Fruit fly (Drosophila melanogaster) S2 (cell line): ENCODE measurements around the gene Ptpmeg2.

Experiments
- CG8478 ChIP-seq: fragments of >200 bp; optimal IDR thresholded peaks from 2 replicates; lab custom pipeline; 2018
- CTCF ChIP-seq, 2 experiments: fragments of >200 bp; optimal IDR thresholded peaks; 2 replicates each; lab custom pipeline; 2018

Ptpmeg2 gene

dm6 chrX:9641184-9641772 lies 17.7 kb downstream of the Ptpmeg2 start:
- TF ChIP-seq CTCF (optimal IDR thresholded peaks at IDR 0.05; lab: Kevin White, UChicago) (no peak), CG8478 (lab: Kevin White, UChicago) (no peak)

DNA sequence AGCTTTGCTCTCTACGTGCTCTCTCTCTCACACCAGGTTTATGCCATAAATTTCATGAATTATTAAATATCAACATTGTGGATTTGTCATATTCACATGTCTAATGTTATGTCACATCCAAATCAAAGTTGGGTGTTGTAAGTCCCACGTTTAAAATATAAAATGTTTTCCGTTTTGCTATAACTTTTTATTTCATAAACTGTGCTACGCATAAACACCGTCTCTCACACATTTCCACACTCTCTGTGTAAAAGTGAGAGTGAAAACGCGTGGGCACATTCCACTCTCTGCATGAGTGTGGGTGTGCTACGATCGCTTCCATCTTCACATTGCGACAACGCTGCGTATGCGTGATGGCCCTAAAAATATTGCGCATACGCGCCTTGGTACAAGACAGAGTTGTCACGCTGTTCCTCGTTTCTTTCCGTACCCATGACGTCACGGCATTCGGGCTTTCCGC lies 18.2 kb downstream of the Ptpmeg2 start:
- TF ChIP-seq CTCF (optimal IDR thresholded peaks at IDR 0.05; lab: Kevin White, UChicago): no peak
- no peak for TF ChIP-seq CG8478 (lab: Kevin White, UChicago)

DNA sequence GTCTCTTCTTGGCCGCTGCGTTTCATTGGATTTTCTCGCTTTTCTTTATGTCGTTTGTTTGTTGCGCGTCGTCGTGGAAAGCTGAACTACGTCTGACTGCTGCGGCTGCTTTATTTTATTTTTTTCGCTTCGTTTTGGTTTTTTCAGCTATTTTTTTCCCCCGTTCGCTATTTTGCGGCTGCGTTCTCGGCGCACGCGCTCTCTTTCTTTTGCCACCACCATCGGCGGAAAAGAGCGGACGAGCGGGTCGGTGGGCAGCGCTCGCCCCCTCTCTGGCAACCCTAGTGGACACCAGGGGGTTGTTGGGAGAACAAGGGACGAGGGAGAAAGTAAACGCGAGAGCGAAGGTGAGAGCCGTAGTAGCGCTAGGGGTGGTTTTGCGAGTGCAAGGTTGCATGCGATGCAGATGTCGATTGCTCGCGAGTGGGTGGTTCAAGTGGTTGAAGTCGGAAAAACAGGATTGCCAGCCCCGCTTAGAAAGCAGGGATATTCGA lies 20.0 kb downstream of the Ptpmeg2 start:
- no peak for TF ChIP-seq CTCF (optimal IDR thresholded peaks at IDR 0.05; lab: Kevin White, UChicago)
- TF ChIP-seq CG8478 (lab: Kevin White, UChicago): no peak

- TF ChIP-seq CG8478 (lab: Kevin White, UChicago): no peak
- no peak for TF ChIP-seq CTCF (optimal IDR thresholded peaks at IDR 0.05; lab: Kevin White, UChicago)
These were observed 22.1 kb downstream of the Ptpmeg2 start for dm6 chrX:9636835-9637234.

DNA sequence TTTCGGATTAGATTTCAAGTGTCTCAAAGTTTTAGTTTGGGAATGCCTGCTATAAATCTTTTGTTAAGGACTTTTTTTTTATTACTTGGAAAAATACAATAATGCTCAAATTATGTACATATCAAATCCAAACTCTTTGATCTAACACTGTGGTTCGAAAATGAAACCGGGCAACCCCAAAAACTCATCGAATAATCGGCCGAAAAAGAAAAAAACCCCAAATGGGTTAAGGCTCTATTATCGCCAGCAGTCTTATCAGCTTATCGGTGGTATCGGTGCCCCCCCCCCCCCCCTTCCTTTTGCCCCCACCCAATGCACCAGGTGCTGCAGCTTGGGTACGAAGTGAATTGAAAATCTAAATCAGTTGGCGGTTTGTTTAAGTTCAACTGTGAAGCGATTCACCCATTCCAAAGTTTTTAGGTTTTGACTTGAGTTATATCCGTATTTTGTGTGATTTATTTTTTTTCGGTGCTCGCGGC lies 41.3 kb downstream of the Ptpmeg2 start:
- TF ChIP-seq CTCF (optimal IDR thresholded peaks at IDR 0.05; lab: Kevin White, UChicago) (no peak), CG8478 (lab: Kevin White, UChicago) (no peak)

dm6 chrX:9615471-9615870 lies 43.5 kb downstream of the Ptpmeg2 start:
- no peak for TF ChIP-seq CG8478 (lab: Kevin White, UChicago)
- no peak for TF ChIP-seq CTCF (optimal IDR thresholded peaks at IDR 0.05; lab: Kevin White, UChicago)

DNA sequence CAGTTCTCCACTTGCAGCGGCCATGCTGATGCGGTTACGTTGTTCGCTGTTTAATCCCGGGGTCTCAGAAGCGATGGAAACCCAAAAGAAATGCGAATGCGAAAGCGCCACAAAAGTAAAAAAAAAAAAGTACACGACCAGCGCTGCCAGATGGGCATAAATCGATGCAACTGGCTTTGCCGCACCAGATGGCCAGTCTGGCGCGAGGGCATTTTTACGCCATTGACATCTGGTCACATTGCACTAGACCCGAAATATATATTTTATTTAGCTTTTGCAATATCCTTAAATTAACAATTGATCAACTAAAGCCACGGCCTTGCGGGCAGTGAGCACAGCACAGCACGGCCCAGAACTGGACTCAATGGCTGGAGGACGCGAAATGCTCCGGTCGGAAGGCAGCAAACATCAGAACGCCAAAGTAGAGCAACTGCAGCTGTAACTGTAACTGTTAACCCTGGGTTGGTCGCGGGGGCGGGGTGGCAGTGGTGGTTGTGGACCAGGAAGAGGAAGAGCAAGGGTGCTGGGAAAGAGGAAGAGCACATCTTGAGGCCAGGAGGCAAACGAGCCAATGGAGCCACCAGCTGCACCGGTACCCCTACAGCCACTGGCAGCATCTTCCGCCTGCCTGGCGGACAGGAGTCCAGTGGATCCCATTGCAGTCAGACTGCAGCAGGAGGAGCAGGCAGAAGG lies 50.1 kb downstream of the Ptpmeg2 start, which contains the start of the genes LysRS and Hecw:
TSS of gene LysRS (minus strand) at position 158 of the 693 bp plus-strand sequence.
TSS of gene Hecw (plus strand) at position 220 of the 693 bp plus-strand sequence.
- peak; percentile 74 to 77 for TF ChIP-seq CTCF (optimal IDR thresholded peaks at IDR 0.05; lab: Kevin White, UChicago)
- no peak for TF ChIP-seq CG8478 (lab: Kevin White, UChicago)

DNA sequence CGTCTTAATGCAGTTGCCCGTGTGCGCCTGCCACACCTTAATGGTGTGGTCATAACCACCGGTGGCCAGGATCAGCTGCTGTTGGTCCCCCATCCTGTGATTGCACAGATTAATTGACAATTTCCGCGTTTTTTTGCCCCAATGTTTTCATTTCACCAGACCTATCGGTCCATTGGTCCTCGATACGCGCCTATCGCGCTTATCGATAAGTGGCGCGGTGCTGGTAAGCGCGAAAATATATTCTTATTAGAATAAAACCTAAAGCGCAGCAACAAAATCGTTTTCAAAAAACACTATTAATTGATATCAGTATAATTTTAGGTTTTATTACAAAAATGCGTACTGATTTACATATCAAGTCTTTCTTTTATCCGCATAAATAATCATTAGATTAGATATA lies 53.2 kb downstream of the Ptpmeg2 start, which contains the start of gene Lst8:
TSS of gene Lst8 (minus strand) at position 187 of the 400 bp plus-strand sequence.
- TF ChIP-seq CTCF (optimal IDR thresholded peaks at IDR 0.05; lab: Kevin White, UChicago) (no peak), CG8478 (lab: Kevin White, UChicago) (no peak)

DNA sequence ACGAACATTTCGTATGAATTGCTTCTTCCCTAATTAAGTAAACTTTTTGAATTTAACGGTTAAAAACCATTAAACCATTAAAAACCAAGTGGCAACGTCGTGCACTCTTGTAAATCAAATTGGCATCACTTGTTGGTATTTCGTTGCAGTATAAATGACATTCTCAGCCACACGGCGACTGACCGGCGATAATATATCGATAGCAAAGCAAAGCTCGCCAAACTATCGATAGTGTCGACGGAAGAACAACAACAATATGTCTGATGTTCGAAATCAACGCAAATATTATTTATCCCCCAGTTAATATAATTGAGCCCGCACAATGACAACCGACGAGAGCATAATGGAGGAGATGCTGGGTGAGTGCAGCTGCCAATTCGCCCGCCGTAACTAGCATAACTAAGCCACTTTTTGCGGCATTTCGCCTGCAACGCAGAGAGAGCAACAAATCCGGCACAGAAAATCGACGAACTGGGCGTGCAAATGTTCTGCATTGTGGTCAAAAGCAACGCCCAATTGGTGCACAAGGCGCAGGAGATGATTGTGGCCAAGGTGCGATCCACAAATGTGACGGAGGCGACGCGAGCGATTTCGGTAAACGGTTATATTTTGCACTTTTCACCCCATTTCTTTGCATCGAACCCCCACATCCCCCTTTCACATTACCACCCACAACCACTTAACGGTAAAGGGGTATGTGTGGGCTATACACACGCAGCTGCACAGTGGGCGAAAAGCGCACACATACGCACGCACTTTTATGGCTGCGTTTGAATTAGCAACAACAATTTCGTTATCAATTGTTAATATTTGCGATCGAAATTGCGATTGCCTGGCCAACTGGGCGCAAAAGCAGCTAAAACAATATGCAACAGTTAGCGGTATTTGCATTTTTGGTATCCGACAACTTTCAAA lies 57.9 kb downstream of the Ptpmeg2 start, which contains the start of gene Gga:
TSS of gene Gga (plus strand) at position 213 of the 915 bp plus-strand sequence.
- TF ChIP-seq CG8478 (lab: Kevin White, UChicago): no peak
- peak; percentile 29 to 36 for TF ChIP-seq CTCF (optimal IDR thresholded peaks at IDR 0.05; lab: Kevin White, UChicago)

DNA sequence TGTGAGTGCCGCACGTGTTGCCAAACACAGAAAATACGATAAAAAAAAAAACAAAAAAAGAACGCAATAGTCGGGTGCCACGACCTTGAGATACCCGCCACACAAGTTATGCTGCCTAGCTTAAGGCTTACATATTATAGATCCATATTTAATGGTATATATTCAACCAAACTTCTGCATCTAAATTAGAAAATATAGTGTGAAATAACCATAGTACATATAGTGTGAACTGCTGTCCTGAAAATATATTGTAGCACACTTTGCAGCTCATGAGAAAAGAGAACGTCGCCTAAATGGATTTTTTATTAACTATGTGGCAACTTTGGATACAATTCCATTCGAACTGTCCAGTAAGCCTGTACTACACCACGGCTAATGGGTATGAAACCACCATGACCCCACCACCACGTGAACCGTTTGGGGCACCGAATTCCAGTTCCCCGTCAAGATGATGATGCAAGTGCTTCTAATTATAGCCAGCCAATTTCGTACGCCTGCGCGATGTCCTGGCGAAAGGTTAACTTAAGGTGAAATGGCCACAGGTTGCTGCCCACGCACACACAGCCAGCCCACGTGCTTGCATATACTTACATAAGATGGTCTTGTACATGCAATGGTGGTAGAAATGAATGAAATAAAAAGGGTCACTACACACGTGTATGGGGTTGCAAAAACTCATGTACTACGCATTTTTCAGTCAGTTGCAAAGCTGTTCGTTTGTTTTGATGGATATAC lies 58.7 kb downstream of the Ptpmeg2 start:
- peak in 1 of 2 experiments; percentile 21 for TF ChIP-seq CTCF (optimal IDR thresholded peaks at IDR 0.05; lab: Kevin White, UChicago)
- no peak for TF ChIP-seq CG8478 (lab: Kevin White, UChicago)

- no peak for TF ChIP-seq CG8478 (lab: Kevin White, UChicago)
- no peak for TF ChIP-seq CTCF (optimal IDR thresholded peaks at IDR 0.05; lab: Kevin White, UChicago)
These were observed 59.5 kb downstream of the Ptpmeg2 start for dm6 chrX:9599158-9600082.

dm6 chrX:9598106-9598505 lies 60.8 kb downstream of the Ptpmeg2 start:
- TF ChIP-seq CTCF (optimal IDR thresholded peaks at IDR 0.05; lab: Kevin White, UChicago): no peak
- no peak for TF ChIP-seq CG8478 (lab: Kevin White, UChicago)
